Fruit fly (Drosophila melanogaster): ENCODE results near the gene okr.

Gene okr

dm6 chr2L:3012780-3013179 lies 20.2 kb upstream of the okr start (continued):
- TF ChIP-seq ash1 (GFP tag; optimal IDR thresholded peaks at IDR 0.05), result no peak
- no peak for TF ChIP-seq Taf1 (GFP tag; IDR thresholded peaks at IDR 0.05)
- TF ChIP-seq Mes4 (GFP tag; optimal IDR thresholded peaks at IDR 0.05), result no peak
- TF ChIP-seq crp (GFP tag; optimal IDR thresholded peaks at IDR 0.05), result no peak
- no peak for TF ChIP-seq Hr39 (optimal IDR thresholded peaks at IDR 0.05)
- TF ChIP-seq nmo (GFP tag; optimal IDR thresholded peaks at IDR 0.05), result peak; percentile 33
- no peak for TF ChIP-seq Antp (GFP tag; optimal IDR thresholded peaks at IDR 0.05)
- TF ChIP-seq lola (GFP tag; optimal IDR thresholded peaks at IDR 0.05), result peak in 1 of 3 experiments; percentile 42
- TF ChIP-seq Nf-YC (tag; optimal IDR thresholded peaks at IDR 0.05), result no peak
- no peak for TF ChIP-seq NC2β (GFP tag; optimal IDR thresholded peaks at IDR 0.05)
- TF ChIP-seq lbe (GFP tag; optimal IDR thresholded peaks at IDR 0.05), result no peak
- TF ChIP-seq slp2 (GFP tag; optimal IDR thresholded peaks at IDR 0.05), result no peak
- TF ChIP-seq Dbx (GFP tag; IDR thresholded peaks at IDR 0.05), result no peak
- TF ChIP-seq CG34376 (GFP tag; optimal IDR thresholded peaks at IDR 0.05), result no peak
- no peak for TF ChIP-seq CG9797 (GFP tag; optimal IDR thresholded peaks at IDR 0.05)
- no peak for TF ChIP-seq CG14965 (GFP tag; optimal IDR thresholded peaks at IDR 0.05; ENCODE audit: borderline replicate concordance)
- no peak for TF ChIP-seq corto (GFP tag; optimal IDR thresholded peaks at IDR 0.05)
- no peak for TF ChIP-seq CG10431 (GFP tag; optimal IDR thresholded peaks at IDR 0.05)
- TF ChIP-seq cwo (GFP tag; optimal IDR thresholded peaks at IDR 0.05), result no peak
- no peak for TF ChIP-seq CG17359 (tag; optimal IDR thresholded peaks at IDR 0.05)
- TF ChIP-seq CG6765 (GFP tag; optimal IDR thresholded peaks at IDR 0.05), result no peak
- TF ChIP-seq Hr78 (GFP tag; optimal IDR thresholded peaks at IDR 0.05), result no peak
- TF ChIP-seq Hr3 (GFP tag; optimal IDR thresholded peaks at IDR 0.05), result peak; percentile 12
- no peak for TF ChIP-seq CG2889 (GFP tag; IDR thresholded peaks at IDR 0.05)
- TF ChIP-seq klu (GFP tag; IDR thresholded peaks at IDR 0.05), result no peak
- no peak for TF ChIP-seq CG16815 (GFP tag; optimal IDR thresholded peaks at IDR 0.05)
- TF ChIP-seq az2 (GFP tag; optimal IDR thresholded peaks at IDR 0.05), result peak; percentile 13
- no peak for TF ChIP-seq Hey (tag; optimal IDR thresholded peaks at IDR 0.05)
- no peak for TF ChIP-seq wor (GFP tag; IDR thresholded peaks at IDR 0.05)
- no peak for TF ChIP-seq exex (tag; optimal IDR thresholded peaks at IDR 0.05)
- peak; percentile 48 for TF ChIP-seq ara (GFP tag; IDR thresholded peaks at IDR 0.05)
- no peak for TF ChIP-seq CG42726 (GFP tag; IDR thresholded peaks at IDR 0.05; ENCODE audit: partially characterized antibody)
- TF ChIP-seq dati (GFP tag; IDR thresholded peaks at IDR 0.05), result no peak
- no peak for TF ChIP-seq B-H1 (GFP tag; IDR thresholded peaks at IDR 0.05)
- 0 out of 2 replicates have a peak, but pooled peaks have one; percentile 33 for TF ChIP-seq ap (GFP tag; IDR thresholded peaks at IDR 0.05)
- 0 out of 3 replicates have a peak, but pooled peaks have one; percentile 29 for TF ChIP-seq gce (GFP tag; IDR thresholded peaks at IDR 0.05)
- TF ChIP-seq CG43689 (GFP tag; IDR thresholded peaks at IDR 0.05), result no peak
- no peak for TF ChIP-seq Oaz (GFP tag; IDR thresholded peaks at IDR 0.05)
- no peak for TF ChIP-seq Hmx (GFP tag; optimal IDR thresholded peaks at IDR 0.05)
- no peak for TF ChIP-seq CG31365 (tag; optimal IDR thresholded peaks at IDR 0.05)
- no peak for TF ChIP-seq Mad (GFP tag; optimal IDR thresholded peaks at IDR 0.05)
- TF ChIP-seq row (GFP tag; IDR thresholded peaks at IDR 0.05), result peak; percentile 51; the same call in 2 of the 3 replicates
- TF ChIP-seq chn (GFP tag; optimal IDR thresholded peaks at IDR 0.05), result no peak
- TF ChIP-seq kni (GFP tag; optimal IDR thresholded peaks at IDR 0.05), result no peak
- no peak for TF ChIP-seq Kr (GFP tag; optimal IDR thresholded peaks at IDR 0.05)
- no peak for TF ChIP-seq CG1603 (tag; optimal IDR thresholded peaks at IDR 0.05)
- no peak for TF ChIP-seq Gug (GFP tag; IDR thresholded peaks at IDR 0.05)
- TF ChIP-seq Elba2 (GFP tag; optimal IDR thresholded peaks at IDR 0.05), result no peak
- peak; percentile 18 for TF ChIP-seq CG30431 (GFP tag; optimal IDR thresholded peaks at IDR 0.05)
- no peak for TF ChIP-seq amos (GFP tag; IDR thresholded peaks at IDR 0.05; ENCODE audit: partially characterized antibody)
- TF ChIP-seq sima (GFP tag; optimal IDR thresholded peaks at IDR 0.05), result no peak
- TF ChIP-seq ind (GFP tag; optimal IDR thresholded peaks at IDR 0.05), result peak; percentile 29
